Worm (Caenorhabditis elegans) whole organism, midembryonic: ENCODE results near the gene F19F10.1.

ENCODE experiments used
- T22C8.4 ChIP-seq: fragments of 200-800 bp; sonication (Bioruptor generic); IDR thresholded peaks from 2 replicates; pipeline ENCODE4 v1.3.6; 2022; ENCODE audit warnings: missing genetic modification characterization, missing compliant biosample characterization
- cog-1 ChIP-seq: sonication (generic microtip); optimal IDR thresholded peaks from 2 replicates; lab custom pipeline; 2016; ENCODE audit warnings: missing genetic modification characterization, missing compliant biosample characterization
- flt-1 ChIP-seq: fragments of 200-800 bp; sonication (Bioruptor generic); IDR thresholded peaks from 2 replicates; pipeline ENCODE4 v1.3.6; 2022; ENCODE audit warnings: missing genetic modification characterization, missing compliant biosample characterization
- klf-2 ChIP-seq: fragments of 200-800 bp; sonication (Bioruptor generic); conservative IDR thresholded peaks from 2 replicates; pipeline ENCODE4 v1.3.6; 2022; ENCODE audit warnings: missing genetic modification reagents, missing genetic modification characterization, missing compliant biosample characterization
- med-1 ChIP-seq: sonication (generic microtip); optimal IDR thresholded peaks from 2 replicates; lab custom pipeline; 2017; ENCODE audit warnings: missing genetic modification characterization, mild to moderate bottlenecking, missing compliant biosample characterization, antibody characterized with exemption, missing genetic modification reagents; ENCODE audit not compliant: insufficient read depth
- ref-1 ChIP-seq: fragments of 200-800 bp; sonication (Bioruptor generic); conservative IDR thresholded peaks from 2 replicates; pipeline ENCODE4 v1.3.6; 2022; ENCODE audit warnings: missing genetic modification reagents, missing genetic modification characterization, missing compliant biosample characterization
- tab-1 ChIP-seq: fragments of 200-800 bp; sonication (Bioruptor generic); IDR thresholded peaks from 2 replicates; pipeline ENCODE4 v1.3.6; 2022; ENCODE audit warnings: missing genetic modification characterization, missing compliant biosample characterization
- ztf-23 ChIP-seq: fragments of 200-800 bp; sonication (Bioruptor generic); IDR thresholded peaks from 2 replicates; pipeline ENCODE4 v1.3.6; 2022; ENCODE audit warnings: missing genetic modification reagents, missing genetic modification characterization, missing compliant biosample characterization
- ztf-29 ChIP-seq: fragments of 200-800 bp; sonication (Bioruptor generic); IDR thresholded peaks from 2 replicates; pipeline ENCODE4 v1.3.6; 2022; ENCODE audit warnings: missing genetic modification reagents, missing genetic modification characterization, missing compliant biosample characterization

Gene F19F10.1

ce11 chrV:7528816-7529215 lies 34.2 kb upstream of the F19F10.1 start, which contains the start of gene C54F6.5:
Gene C54F6.5, plus strand, starts transcription at chrV:7529116.
- TF ChIP-seq klf-2 (no peak), ref-1 (GFP tag; lab: Robert Waterston, UW) (no peak), tab-1 (GFP tag; lab: Robert Waterston, UW) (no peak), med-1 (GFP tag; lab: Kevin White, UChicago) (no peak), ztf-23 (no peak), flt-1 (GFP tag; lab: Robert Waterston, UW) (no peak)

ce11 chrV:7529840-7530239 lies 33.2 kb upstream of the F19F10.1 start, which contains the start of gene swt-2:
Gene swt-2, plus strand, starts transcription at chrV:7530140.
- TF ChIP-seq cog-1 (tag; lab: Kevin White, UChicago) (no peak), flt-1 (GFP tag; lab: Robert Waterston, UW) (no peak), T22C8.4 (GFP tag; lab: Robert Waterston, UW) (no peak), ref-1 (GFP tag; lab: Robert Waterston, UW) (no peak), klf-2 (no peak), ztf-29 (no peak), med-1 (GFP tag; lab: Kevin White, UChicago) (no peak), tab-1 (GFP tag; lab: Robert Waterston, UW) (no peak), ztf-23 (no peak)

- TF ChIP-seq ztf-29 (no peak), klf-2 (no peak), tab-1 (GFP tag; lab: Robert Waterston, UW) (no peak), ref-1 (GFP tag; lab: Robert Waterston, UW) (no peak), T22C8.4 (GFP tag; lab: Robert Waterston, UW) (no peak), med-1 (GFP tag; lab: Kevin White, UChicago) (no peak)
Measured at ce11 chrV:7532947-7533346, 30.1 kb upstream of the F19F10.1 start, which contains the start of gene C54F6.3. Gene C54F6.3, plus strand, starts transcription at chrV:7533247.

- no peak for TF ChIP-seq flt-1 (GFP tag; lab: Robert Waterston, UW)
- no peak for TF ChIP-seq med-1 (GFP tag; lab: Kevin White, UChicago)
- no peak for TF ChIP-seq ztf-29
- TF ChIP-seq T22C8.4 (GFP tag; lab: Robert Waterston, UW): no peak
- no peak for TF ChIP-seq ref-1 (GFP tag; lab: Robert Waterston, UW)
- no peak for TF ChIP-seq ztf-23
- TF ChIP-seq tab-1 (GFP tag; lab: Robert Waterston, UW): no peak
- no peak for TF ChIP-seq cog-1 (tag; lab: Kevin White, UChicago)
- no peak for TF ChIP-seq klf-2
Measured at ce11 chrV:7538018-7538417, 25.0 kb upstream of the F19F10.1 start, which contains the start of gene C54F6.12. Gene C54F6.12, minus strand, starts transcription at chrV:7538118.

ce11 chrV:7539015-7539414 lies 24.0 kb upstream of the F19F10.1 start, which contains the start of gene srh-268:
Gene srh-268, plus strand, starts transcription at chrV:7539315.
- no peak for TF ChIP-seq flt-1 (GFP tag; lab: Robert Waterston, UW)
- TF ChIP-seq T22C8.4 (GFP tag; lab: Robert Waterston, UW): no peak
- no peak for TF ChIP-seq tab-1 (GFP tag; lab: Robert Waterston, UW)
- no peak for TF ChIP-seq ztf-29
- no peak for TF ChIP-seq klf-2
- TF ChIP-seq ref-1 (GFP tag; lab: Robert Waterston, UW): no peak
- no peak for TF ChIP-seq ztf-23
- TF ChIP-seq med-1 (GFP tag; lab: Kevin White, UChicago): no peak
- TF ChIP-seq cog-1 (tag; lab: Kevin White, UChicago): no peak

- TF ChIP-seq flt-1 (GFP tag; lab: Robert Waterston, UW) (no peak), tab-1 (GFP tag; lab: Robert Waterston, UW) (no peak), ztf-29 (no peak), klf-2 (no peak), T22C8.4 (GFP tag; lab: Robert Waterston, UW) (no peak), med-1 (GFP tag; lab: Kevin White, UChicago) (no peak)
Measured at ce11 chrV:7543728-7544127, 19.3 kb upstream of the F19F10.1 start.

- TF ChIP-seq ref-1 (GFP tag; lab: Robert Waterston, UW) (no peak), tab-1 (GFP tag; lab: Robert Waterston, UW) (no peak), ztf-29 (no peak), ztf-23 (no peak), med-1 (GFP tag; lab: Kevin White, UChicago) (no peak), klf-2 (no peak), flt-1 (GFP tag; lab: Robert Waterston, UW) (no peak), cog-1 (tag; lab: Kevin White, UChicago) (no peak)
Measured at ce11 chrV:7545187-7545586, 17.9 kb upstream of the F19F10.1 start, which contains the start of the genes C54F6.19 and nhx-3. Gene C54F6.19, plus strand, starts transcription at chrV:7545487. Gene nhx-3, minus strand, starts transcription at chrV:7545523.

- TF ChIP-seq tab-1 (GFP tag; lab: Robert Waterston, UW): no peak
- no peak for TF ChIP-seq cog-1 (tag; lab: Kevin White, UChicago)
- no peak for TF ChIP-seq klf-2
- TF ChIP-seq T22C8.4 (GFP tag; lab: Robert Waterston, UW): no peak
- TF ChIP-seq ref-1 (GFP tag; lab: Robert Waterston, UW): no peak
- no peak for TF ChIP-seq ztf-23
- TF ChIP-seq ztf-29: no peak
- no peak for TF ChIP-seq flt-1 (GFP tag; lab: Robert Waterston, UW)
- TF ChIP-seq med-1 (GFP tag; lab: Kevin White, UChicago): no peak
Measured at ce11 chrV:7547479-7547878, 15.6 kb upstream of the F19F10.1 start, which contains the start of gene ftn-1. Gene ftn-1, minus strand, starts transcription at chrV:7547579.

- TF ChIP-seq klf-2 (no peak), med-1 (GFP tag; lab: Kevin White, UChicago) (no peak), T22C8.4 (GFP tag; lab: Robert Waterston, UW) (no peak), ztf-29 (no peak), cog-1 (tag; lab: Kevin White, UChicago) (no peak), ref-1 (GFP tag; lab: Robert Waterston, UW) (no peak), flt-1 (GFP tag; lab: Robert Waterston, UW) (no peak), ztf-23 (no peak), tab-1 (GFP tag; lab: Robert Waterston, UW) (no peak)
Measured at ce11 chrV:7548017-7548416, 15.0 kb upstream of the F19F10.1 start.

ce11 chrV:7548499-7548898 lies 14.5 kb upstream of the F19F10.1 start:
- TF ChIP-seq tab-1 (GFP tag; lab: Robert Waterston, UW): peak; percentile 79
- TF ChIP-seq klf-2: peak; percentile 59; the same call in 1 of the 2 replicates
- peak; percentile 81 for TF ChIP-seq ztf-23
- TF ChIP-seq flt-1 (GFP tag; lab: Robert Waterston, UW): peak; percentile 89
